Fruit fly (Drosophila melanogaster) S2 (cell line): ENCODE data around the gene CG32302.

Experiments
- CG8478 ChIP-seq: fragments of >200 bp; optimal IDR thresholded peaks from 2 replicates; lab custom pipeline; 2018
- CTCF ChIP-seq, 2 experiments: fragments of >200 bp; optimal IDR thresholded peaks; 2 replicates each; lab custom pipeline; 2018

dm6 chr3L:2282506-2282905 lies 13.9 kb downstream of the CG32302 start, which contains the start of gene MsR2:
- no peak for TF ChIP-seq CTCF (optimal IDR thresholded peaks at IDR 0.05; lab: Kevin White, UChicago)
- no peak for TF ChIP-seq CG8478 (lab: Kevin White, UChicago)
